Worm (Caenorhabditis elegans) whole organism, L2 larva: ENCODE results near the gene D2096.12.

Source experiments
- F13H6.1 ChIP-seq: sonication (generic microtip); optimal IDR thresholded peaks from 2 replicates; lab custom pipeline; 2016; ENCODE audit warnings: missing genetic modification characterization, missing compliant biosample characterization
- egl-27 ChIP-seq: sonication (generic microtip); optimal IDR thresholded peaks from 3 replicates; lab custom pipeline; 2017; ENCODE audit warnings: missing biosample characterization, missing genetic modification reagents, missing genetic modification characterization
- fos-1 ChIP-seq: fragments of 150-350 bp; optimal IDR thresholded peaks from 2 replicates; lab custom pipeline; 2014; ENCODE audit warnings: missing biosample characterization, missing genetic modification characterization
- lin-11 ChIP-seq: fragments of 150-350 bp; sonication (generic microtip); optimal IDR thresholded peaks from 2 replicates; lab custom pipeline; 2014; ENCODE audit warnings: missing biosample characterization, missing genetic modification characterization, inconsistent platforms, mixed read lengths
- lin-39 ChIP-seq: fragments of 150-350 bp; optimal IDR thresholded peaks from 2 replicates; lab custom pipeline; 2014; ENCODE audit warnings: missing biosample characterization, missing genetic modification reagents, missing genetic modification characterization
- nhr-6 ChIP-seq: fragments of 150-350 bp; optimal IDR thresholded peaks from 2 replicates; lab custom pipeline; 2014; ENCODE audit warnings: missing biosample characterization, missing genetic modification characterization
- snpc-4 ChIP-seq: fragments of 150-350 bp; optimal IDR thresholded peaks from 2 replicates; lab custom pipeline; 2014; ENCODE audit warnings: missing biosample characterization, missing genetic modification characterization

ce11 chrIV:8384737-8385136 is 21.5 kb downstream of the D2096.12 start:
- TF ChIP-seq F13H6.1 (tag; lab: Kevin White, UChicago) (no peak), lin-11 (no peak), lin-39 (tag; lab: Kevin White, UChicago) (no peak), fos-1 (tag; lab: Kevin White, UChicago) (no peak), nhr-6 (tag; lab: Kevin White, UChicago) (no peak), snpc-4 (tag; lab: Kevin White, UChicago) (no peak), egl-27 (tag; lab: Kevin White, UChicago) (no peak)
